Worm (Caenorhabditis elegans) whole organism, early embryonic: Measurements from ENCODE around the gene mes-4.

ENCODE experiments used
- ama-1 ChIP-seq: fragments of 150-350 bp; optimal IDR thresholded peaks from 2 replicates; lab custom pipeline; 2014
- hmg-4 ChIP-seq: fragments of 200-800 bp; sonication (Bioruptor generic); optimal IDR thresholded peaks from 2 replicates; lab custom pipeline; 2018; ENCODE audit warnings: mild to moderate bottlenecking, missing genetic modification characterization, missing compliant biosample characterization
- tbx-37 ChIP-seq: fragments of 200-800 bp; sonication (Bioruptor generic); conservative IDR thresholded peaks from 2 replicates; pipeline ENCODE4 v1.3.6; 2022; ENCODE audit warnings: missing genetic modification reagents, missing genetic modification characterization, missing compliant biosample characterization

DNA sequence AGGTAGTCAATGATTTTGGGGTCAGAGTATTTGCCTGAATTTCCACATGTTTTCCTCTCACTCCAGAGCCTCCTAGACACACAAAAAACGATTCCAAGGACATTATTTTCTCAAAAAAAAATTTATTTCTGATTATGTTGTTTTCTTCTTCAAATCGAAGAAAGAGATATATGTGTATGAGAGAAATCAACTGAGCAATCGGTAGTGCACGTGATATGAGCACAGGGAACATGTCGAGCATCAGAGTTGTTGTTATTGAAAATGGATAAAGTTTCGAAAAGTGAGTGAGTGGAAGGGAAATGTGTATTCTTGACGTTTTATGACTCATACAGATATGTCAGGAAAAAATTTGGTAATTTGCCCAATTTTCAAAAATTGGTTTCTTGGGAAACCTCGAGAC lies 34.7 kb upstream of the mes-4 start:
- TF ChIP-seq hmg-4 (GFP tag; lab: Kevin White, UChicago) (no peak), tbx-37 (no peak), ama-1 (no peak)
